Worm (Caenorhabditis elegans) whole organism, dauer: ENCODE data around the gene clk-1.

Experiments used
- unc-62 ChIP-seq: sonication (generic microtip); optimal IDR thresholded peaks from 2 replicates; lab custom pipeline; 2017; ENCODE audit warnings: missing biosample characterization, missing genetic modification reagents, missing genetic modification characterization

clk-1 gene

ce11 chrIII:5267217-5267906, 10.3 kb upstream of the clk-1 start, which contains the start of gene ZC395.5:
TSS of gene ZC395.5 (plus strand) at chrIII:5267848.
- TF ChIP-seq unc-62 (GFP tag; lab: Kevin White, UChicago) = no peak

- no peak for TF ChIP-seq unc-62 (GFP tag; lab: Kevin White, UChicago)
These were observed 9.2 kb upstream of the clk-1 start for ce11 chrIII:5268486-5268885.

- no peak for TF ChIP-seq unc-62 (GFP tag; lab: Kevin White, UChicago)
These were observed 7.9 kb upstream of the clk-1 start, which contains the start of gene ZC395.4 for ce11 chrIII:5269814-5270213. TSS of gene ZC395.4 (plus strand) at chrIII:5270114.

- TF ChIP-seq unc-62 (GFP tag; lab: Kevin White, UChicago) = no peak
These were observed 4.3 kb upstream of the clk-1 start, which contains the start of gene ztf-8 for ce11 chrIII:5273396-5273857. TSS of gene ztf-8 (minus strand) at chrIII:5273471.

- no peak for TF ChIP-seq unc-62 (GFP tag; lab: Kevin White, UChicago)
These were observed 3.4 kb upstream of the clk-1 start for ce11 chrIII:5274250-5274649.

ce11 chrIII:5274715-5275355, 2.9 kb upstream of the clk-1 start, which contains the start of the genes daf-41 and toc-1:
TSS of gene daf-41 (minus strand) at chrIII:5274765.
TSS of gene toc-1 (plus strand) at chrIII:5275251.
- no peak for TF ChIP-seq unc-62 (GFP tag; lab: Kevin White, UChicago)

ce11 chrIII:5280228-5280627, 2.5 kb downstream of the clk-1 start:
- no peak for TF ChIP-seq unc-62 (GFP tag; lab: Kevin White, UChicago)

- TF ChIP-seq unc-62 (GFP tag; lab: Kevin White, UChicago) = no peak
These were observed 7.8 kb downstream of the clk-1 start for ce11 chrIII:5285484-5285883.

- TF ChIP-seq unc-62 (GFP tag; lab: Kevin White, UChicago) = no peak
These were observed 8.5 kb downstream of the clk-1 start, which contains the start of gene ZC395.11 for ce11 chrIII:5286205-5286604. TSS of gene ZC395.11 (minus strand) at chrIII:5286305.

ce11 chrIII:5287877-5288276, 10.2 kb downstream of the clk-1 start, which contains the start of gene T15B12.1:
TSS of gene T15B12.1 (plus strand) at chrIII:5288177.
- TF ChIP-seq unc-62 (GFP tag; lab: Kevin White, UChicago) = no peak

ce11 chrIII:5290230-5290629, 12.5 kb downstream of the clk-1 start:
- no peak for TF ChIP-seq unc-62 (GFP tag; lab: Kevin White, UChicago)

ce11 chrIII:5291281-5291680, 13.6 kb downstream of the clk-1 start:
- no peak for TF ChIP-seq unc-62 (GFP tag; lab: Kevin White, UChicago)

ce11 chrIII:5294281-5294680, 16.6 kb downstream of the clk-1 start:
- TF ChIP-seq unc-62 (GFP tag; lab: Kevin White, UChicago) = no peak

ce11 chrIII:5294867-5295266, 17.2 kb downstream of the clk-1 start:
- TF ChIP-seq unc-62 (GFP tag; lab: Kevin White, UChicago) = no peak

ce11 chrIII:5301786-5302268, 24.1 kb downstream of the clk-1 start, which contains the start of the genes T15B12.2 and F52C9.5:
TSS of gene T15B12.2 (minus strand) at chrIII:5301886.
TSS of gene F52C9.5 (plus strand) at chrIII:5302218.
- no peak for TF ChIP-seq unc-62 (GFP tag; lab: Kevin White, UChicago)

ce11 chrIII:5304044-5304443, 26.4 kb downstream of the clk-1 start:
- no peak for TF ChIP-seq unc-62 (GFP tag; lab: Kevin White, UChicago)
